Fruit fly (Drosophila melanogaster): ENCODE results near the gene CG17147.

The CG17147 gene

dm6 chr3L:20187885-20188570 lies 35.7 kb upstream of the CG17147 start, which contains the start of gene Ssk (continued):
- TF ChIP-seq klu (GFP tag; IDR thresholded peaks at IDR 0.05) (no peak), inv (GFP tag; IDR thresholded peaks at IDR 0.05; ENCODE audit: partially characterized antibody) (no peak)

dm6 chr3L:20191848-20192247 lies 31.9 kb upstream of the CG17147 start:
- TF ChIP-seq Dfd (GFP tag; optimal IDR thresholded peaks at IDR 0.05) (peak in 1 of 2 experiments; percentile 64), CG4730 (GFP tag; IDR thresholded peaks at IDR 0.05) (no peak)

dm6 chr3L:20192872-20193747 lies 30.6 kb upstream of the CG17147 start:
- TF ChIP-seq chinmo (GFP tag; IDR thresholded peaks at IDR 0.05; ENCODE audit: partially characterized antibody) (0 out of 4 replicates have a peak, but pooled peaks have one; percentile 51), GATAe (GFP tag; conservative IDR thresholded peaks at IDR 0.05) (0 out of 2 replicates have a peak, but pooled peaks have one; percentile 48), Stat92E (GFP tag; optimal IDR thresholded peaks at IDR 0.05) (peak in 1 of 3 experiments; percentile 46), odd (GFP tag; optimal IDR thresholded peaks at IDR 0.05) (no peak), peb (GFP tag; IDR thresholded peaks at IDR 0.05) (no peak), CG10543 (GFP tag; optimal IDR thresholded peaks at IDR 0.05) (peak; percentile 35), CG2202 (tag; optimal IDR thresholded peaks at IDR 0.05) (no peak), CG9932 (GFP tag; IDR thresholded peaks at IDR 0.05) (peak; percentile 24; the same call in 1 of the 2 replicates), CG18764 (GFP tag; optimal IDR thresholded peaks at IDR 0.05) (no peak), CG6854 (GFP tag; optimal IDR thresholded peaks at IDR 0.05) (no peak), ab (GFP tag; optimal IDR thresholded peaks at IDR 0.05) (no peak), Ets65A (GFP tag) (peak; percentile 61), Ptx1 (GFP tag; IDR thresholded peaks at IDR 0.05) (0 out of 2 replicates have a peak, but pooled peaks have one; percentile 15), gem (tag; optimal IDR thresholded peaks at IDR 0.05) (peak; percentile 22), Pdp1 (GFP tag; optimal IDR thresholded peaks at IDR 0.05) (peak in 1 of 2 experiments; percentile 72), Med (GFP tag) (peak; percentile 57), Hr51 (GFP tag; optimal IDR thresholded peaks at IDR 0.05) (peak in 1 of 2 experiments; percentile 6), HmgZ (tag; optimal IDR thresholded peaks at IDR 0.05) (peak; percentile 40), CG34422 (GFP tag; IDR thresholded peaks at IDR 0.05) (0 out of 3 replicates have a peak, but pooled peaks have one; percentile 7), CG11504 (tag; optimal IDR thresholded peaks at IDR 0.05) (peak; percentile 21), row (GFP tag; IDR thresholded peaks at IDR 0.05) (peak; percentile 27; the same call in 1 of the 3 replicates), E2f2 (GFP tag; IDR thresholded peaks at IDR 0.05) (no peak), ro (GFP tag; IDR thresholded peaks at IDR 0.05) (no peak), pan (optimal IDR thresholded peaks at IDR 0.05) (no peak), pan (GFP tag; optimal IDR thresholded peaks at IDR 0.05 in 1 of 2, IDR thresholded peaks at IDR 0.05 in 1 of 2) (peak in 1 of 2 experiments; percentile 30), CG5180 (GFP tag; optimal IDR thresholded peaks at IDR 0.05) (peak; percentile 90), tgo (GFP tag; IDR thresholded peaks at IDR 0.05) (0 out of 3 replicates have a peak, but pooled peaks have one; percentile 15), Xbp1 (GFP tag; optimal IDR thresholded peaks at IDR 0.05) (peak; percentile 35), grau (tag; optimal IDR thresholded peaks at IDR 0.05) (peak; percentile 59), gfzf (GFP tag; optimal IDR thresholded peaks at IDR 0.05) (no peak), CG12769 (tag; optimal IDR thresholded peaks at IDR 0.05) (peak; percentile 52)

All from whole organism, embryonic.